Worm (Caenorhabditis elegans) whole organism, L4 larva: Measurements from ENCODE around the gene pgap-3.

Experiments
- F10B5.3 ChIP-seq: sonication (generic microtip); optimal IDR thresholded peaks from 2 replicates; lab custom pipeline; 2016; ENCODE audit warnings: mild to moderate bottlenecking, missing genetic modification characterization, missing compliant biosample characterization
- F37D6.2 ChIP-seq: sonication (generic microtip); optimal IDR thresholded peaks from 2 replicates; lab custom pipeline; 2016; ENCODE audit warnings: mild to moderate bottlenecking, missing genetic modification characterization, missing compliant biosample characterization
- T20F7.1 ChIP-seq: fragments of 200-800 bp; sonication (Bioruptor generic); optimal IDR thresholded peaks from 2 replicates; lab custom pipeline; 2018; ENCODE audit warnings: mild to moderate bottlenecking, missing genetic modification characterization, missing compliant biosample characterization
- T26A8.4 ChIP-seq: fragments of 200-800 bp; sonication (Bioruptor generic); IDR thresholded peaks from 2 replicates; pipeline ENCODE4 v1.3.6; 2022; ENCODE audit warnings: missing genetic modification characterization, missing compliant biosample characterization
- Y48G9A.11 ChIP-seq: fragments of 200-800 bp; sonication (Bioruptor generic); IDR thresholded peaks from 2 replicates; pipeline ENCODE4 v1.3.6; 2022; ENCODE audit warnings: missing genetic modification reagents, missing genetic modification characterization, missing compliant biosample characterization
- Y75B8A.6 ChIP-seq: fragments of 200-800 bp; sonication (Bioruptor generic); IDR thresholded peaks from 2 replicates; pipeline ENCODE4 v1.3.6; 2022; ENCODE audit warnings: missing genetic modification reagents, missing genetic modification characterization, missing compliant biosample characterization
- aha-1 ChIP-seq: fragments of 150-350 bp; peaks from one replicate; lab custom pipeline; 2014; ENCODE audit warnings: missing biosample characterization, missing genetic modification characterization
- arid-1 ChIP-seq: fragments of 200-800 bp; sonication (Bioruptor generic); conservative IDR thresholded peaks from 2 replicates; pipeline ENCODE4 v1.3.6; 2022; ENCODE audit warnings: missing genetic modification reagents, missing genetic modification characterization, missing compliant biosample characterization
- attf-4 ChIP-seq: sonication (generic microtip); optimal IDR thresholded peaks from 3 replicates; lab custom pipeline; 2017; ENCODE audit warnings: missing biosample characterization, missing genetic modification characterization
- ceh-20 ChIP-seq: fragments of 200-800 bp; sonication (Bioruptor generic); IDR thresholded peaks from 2 replicates; pipeline ENCODE4 v1.3.6; 2022; ENCODE audit warnings: missing genetic modification reagents, missing genetic modification characterization, missing compliant biosample characterization
- ceh-28 ChIP-seq: fragments of 150-350 bp; optimal IDR thresholded peaks from 2 replicates; lab custom pipeline; 2014; ENCODE audit warnings: missing biosample characterization, missing genetic modification reagents, missing genetic modification characterization
- daf-12 ChIP-seq: fragments of 150-350 bp; optimal IDR thresholded peaks from 2 replicates; lab custom pipeline; 2014; ENCODE audit warnings: missing biosample characterization, missing genetic modification reagents, missing genetic modification characterization
- daf-19 ChIP-seq: fragments of 200-800 bp; sonication (Bioruptor generic); conservative IDR thresholded peaks from 2 replicates; pipeline ENCODE4 v1.3.6; 2022; ENCODE audit warnings: missing genetic modification characterization, missing compliant biosample characterization
- daf-8 ChIP-seq: fragments of 200-800 bp; sonication (Bioruptor generic); IDR thresholded peaks from 2 replicates; pipeline ENCODE4 v1.3.6; 2022; ENCODE audit warnings: missing genetic modification characterization, missing compliant biosample characterization
- duxl-1 ChIP-seq: sonication (generic microtip); optimal IDR thresholded peaks from 2 replicates; lab custom pipeline; 2016; ENCODE audit warnings: mild to moderate bottlenecking, missing genetic modification characterization, moderate library complexity, missing compliant biosample characterization; ENCODE audit not compliant: poor library complexity
- egl-27 ChIP-seq: sonication (generic microtip); optimal IDR thresholded peaks from 3 replicates; lab custom pipeline; 2017; ENCODE audit warnings: missing biosample characterization, missing genetic modification reagents, missing genetic modification characterization
- egl-43 ChIP-seq: fragments of 200-800 bp; sonication (Bioruptor generic); IDR thresholded peaks from 2 replicates; pipeline ENCODE4 v1.3.6; 2022; ENCODE audit warnings: missing genetic modification reagents, missing genetic modification characterization, missing compliant biosample characterization
- fos-1 ChIP-seq: fragments of 150-350 bp; optimal IDR thresholded peaks from 2 replicates; lab custom pipeline; 2014; ENCODE audit warnings: missing biosample characterization, missing genetic modification characterization
- hif-1 ChIP-seq, 2 experiments: sonication (generic microtip); optimal IDR thresholded peaks; 2 replicates each; lab custom pipeline; 2016 to 2017; ENCODE audit warnings: missing compliant biosample characterization in 2 of 2, missing genetic modification characterization in 2 of 2, missing genetic modification reagents in 2 of 2, missing genotype in 2 of 2, mild to moderate bottlenecking in 1 of 2
- hmg-1.1 ChIP-seq: fragments of 200-800 bp; sonication (Bioruptor generic); IDR thresholded peaks from 2 replicates; pipeline ENCODE4 v1.3.6; 2022; ENCODE audit warnings: missing genetic modification reagents, missing genetic modification characterization, missing compliant biosample characterization
- lin-15B ChIP-seq: fragments of 150-350 bp; sonication (generic microtip); optimal IDR thresholded peaks from 3 replicates; lab custom pipeline; 2014; ENCODE audit warnings: missing biosample characterization, missing genetic modification characterization
- lin-38 ChIP-seq: fragments of 200-800 bp; sonication (Bioruptor generic); IDR thresholded peaks from 2 replicates; pipeline ENCODE4 v1.3.6; 2022; ENCODE audit warnings: missing genetic modification reagents, missing genetic modification characterization, missing compliant biosample characterization
- lin-39 ChIP-seq: fragments of 150-350 bp; optimal IDR thresholded peaks from 2 replicates; lab custom pipeline; 2014; ENCODE audit warnings: missing biosample characterization, missing genetic modification reagents, missing genetic modification characterization
- madf-5 ChIP-seq, 2 experiments: fragments of 200-800 bp; sonication (Bioruptor generic); IDR thresholded peaks; 2 replicates each; pipeline ENCODE4 v1.3.6; 2022; ENCODE audit warnings: missing compliant biosample characterization in 2 of 2, missing genetic modification characterization in 2 of 2
- mdl-1 ChIP-seq, 2 experiments: fragments of 150-350 bp in 1 of 2; sonication (generic microtip) in 1 of 2; optimal IDR thresholded peaks; 2 replicates each; lab custom pipeline; 2014 to 2017; ENCODE audit warnings: missing biosample characterization in 2 of 2, missing genetic modification characterization in 2 of 2
- mdt-29 ChIP-seq: fragments of 200-800 bp; sonication (Bioruptor generic); IDR thresholded peaks from 2 replicates; pipeline ENCODE4 v1.3.6; 2022; ENCODE audit warnings: missing genetic modification reagents, missing genetic modification characterization, missing compliant biosample characterization
- nhr-10 ChIP-seq: fragments of 150-350 bp; optimal IDR thresholded peaks from 2 replicates; lab custom pipeline; 2014; ENCODE audit warnings: missing biosample characterization, missing genetic modification characterization
- nhr-102 ChIP-seq: sonication (generic microtip); optimal IDR thresholded peaks from 2 replicates; lab custom pipeline; 2016; ENCODE audit warnings: mild to moderate bottlenecking, missing genetic modification characterization, moderate library complexity, missing compliant biosample characterization
- nhr-11 ChIP-seq: fragments of 150-350 bp; optimal IDR thresholded peaks from 2 replicates; lab custom pipeline; 2014; ENCODE audit warnings: missing biosample characterization, missing genetic modification characterization
- nhr-28 ChIP-seq: fragments of 150-350 bp; optimal IDR thresholded peaks from 2 replicates; lab custom pipeline; 2014; ENCODE audit warnings: missing biosample characterization, missing genetic modification characterization
- nhr-41 ChIP-seq: fragments of 200-800 bp; sonication (Bioruptor generic); IDR thresholded peaks from 2 replicates; pipeline ENCODE4 v1.3.6; 2022; ENCODE audit warnings: missing genetic modification reagents, missing genetic modification characterization, missing compliant biosample characterization
- nhr-42 ChIP-seq: fragments of 200-800 bp; sonication (Bioruptor generic); IDR thresholded peaks from 2 replicates; pipeline ENCODE4 v1.3.6; 2022; ENCODE audit warnings: missing genetic modification characterization, missing compliant biosample characterization
- nhr-76 ChIP-seq: fragments of 150-350 bp; optimal IDR thresholded peaks from 2 replicates; lab custom pipeline; 2014; ENCODE audit warnings: missing biosample characterization, missing genetic modification characterization
- pha-4 ChIP-seq, 2 experiments: fragments of 150-350 bp in 1 of 2; fragments of 200-800 bp in 1 of 2; sonication (Bioruptor generic) in 1 of 2; IDR thresholded peaks in 1 of 2; optimal IDR thresholded peaks in 1 of 2; 2 replicates each; pipeline versions ENCODE4 v1.3.6 to Lab custom; 2014 to 2022; ENCODE audit warnings: missing genetic modification characterization in 2 of 2, missing genetic modification reagents in 2 of 2, missing biosample characterization in 1 of 2, missing compliant biosample characterization in 1 of 2
- saeg-2 ChIP-seq: fragments of 200-800 bp; sonication (Bioruptor generic); IDR thresholded peaks from 2 replicates; pipeline ENCODE4 v1.3.6; 2022; ENCODE audit warnings: missing genetic modification reagents, missing genetic modification characterization, missing compliant biosample characterization
- sdz-12 ChIP-seq: fragments of 200-800 bp; sonication (Bioruptor generic); optimal IDR thresholded peaks from 2 replicates; lab custom pipeline; 2018; ENCODE audit warnings: mild to moderate bottlenecking, missing genetic modification characterization, missing compliant biosample characterization
- set-16 ChIP-seq: fragments of 200-800 bp; sonication (Bioruptor generic); IDR thresholded peaks from 2 replicates; pipeline ENCODE4 v1.3.6; 2022; ENCODE audit warnings: missing genetic modification reagents, missing genetic modification characterization, missing compliant biosample characterization
- snpc-4 ChIP-seq: fragments of 150-350 bp; optimal IDR thresholded peaks from 2 replicates; lab custom pipeline; 2014; ENCODE audit warnings: missing biosample characterization, missing genetic modification characterization
- spr-1 ChIP-seq: sonication (generic microtip); optimal IDR thresholded peaks from 2 replicates; lab custom pipeline; 2016; ENCODE audit warnings: mild to moderate bottlenecking, missing genetic modification characterization, missing compliant biosample characterization
- unc-130 ChIP-seq: sonication (generic microtip); optimal IDR thresholded peaks from 2 replicates; lab custom pipeline; 2016; ENCODE audit warnings: missing genetic modification reagents, missing genetic modification characterization, missing compliant biosample characterization
- unc-62 ChIP-seq, 3 experiments: fragments of 150-350 bp in 1 of 3; sonication (generic microtip); optimal IDR thresholded peaks in 2 of 3; peaks in 1 of 3; 1 replicate in 1 of 3; 2 replicates in 2 of 3; lab custom pipeline; 2014 to 2017; ENCODE audit warnings: missing biosample characterization in 3 of 3, missing genetic modification characterization in 3 of 3, missing genetic modification reagents in 3 of 3, missing genotype in 1 of 3
- zag-1 ChIP-seq: fragments of 150-350 bp; optimal IDR thresholded peaks from 2 replicates; lab custom pipeline; 2014; ENCODE audit warnings: missing biosample characterization, missing genetic modification characterization
- zfp-3 ChIP-seq: fragments of 200-800 bp; sonication (Bioruptor generic); conservative IDR thresholded peaks from 2 replicates; pipeline ENCODE4 v1.3.6; 2022; ENCODE audit warnings: missing genetic modification reagents, missing genetic modification characterization, missing compliant biosample characterization
- zip-2 ChIP-seq: fragments of 150-350 bp; optimal IDR thresholded peaks from 2 replicates; lab custom pipeline; 2014; ENCODE audit warnings: missing biosample characterization, missing genetic modification characterization
- ztf-7 ChIP-seq: fragments of 150-350 bp; optimal IDR thresholded peaks from 2 replicates; lab custom pipeline; 2014; ENCODE audit warnings: missing biosample characterization, missing genetic modification characterization

The pgap-3 gene

DNA sequence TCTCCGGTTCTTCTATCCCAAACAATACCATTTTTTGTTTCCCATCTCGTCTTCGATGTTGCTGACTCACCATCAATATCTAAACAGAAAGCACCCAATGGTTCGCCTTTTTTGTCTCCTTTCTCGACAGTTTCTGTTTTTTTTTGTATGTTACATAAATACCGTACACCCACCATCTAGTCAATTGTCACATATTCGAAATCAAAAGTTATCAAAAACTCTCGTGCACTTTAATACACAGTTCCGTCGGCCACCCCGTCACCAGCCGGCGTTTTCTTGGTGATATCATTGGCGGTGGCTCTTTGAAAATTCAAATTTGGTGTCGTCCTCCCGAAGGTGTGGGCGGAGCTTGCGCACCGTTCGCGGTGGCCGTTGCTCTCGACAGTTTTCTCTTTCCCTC lies 39.8 kb downstream of the pgap-3 start (continued):
- 0 out of 2 replicates have a peak, but pooled peaks have one; percentile 46 for TF ChIP-seq set-16 (GFP tag; lab: Robert Waterston, UW)
- no peak for TF ChIP-seq zip-2 (tag; lab: Kevin White, UChicago)
- TF ChIP-seq sdz-12 (GFP tag; lab: Kevin White, UChicago), result no peak
- TF ChIP-seq nhr-41 (GFP tag; lab: Robert Waterston, UW), result no peak
- no peak for TF ChIP-seq nhr-10 (tag; lab: Kevin White, UChicago)
- TF ChIP-seq lin-38 (GFP tag; lab: Robert Waterston, UW), result no peak
- no peak for TF ChIP-seq daf-12 (tag; lab: Kevin White, UChicago)
- no peak for TF ChIP-seq nhr-28 (tag; lab: Kevin White, UChicago)
- no peak for TF ChIP-seq mdl-1 (tag; optimal IDR thresholded peaks at IDR 0.05; lab: Kevin White, UChicago)
- TF ChIP-seq daf-8 (GFP tag; lab: Robert Waterston, UW), result no peak
- no peak for TF ChIP-seq F37D6.2 (tag; lab: Kevin White, UChicago)
- TF ChIP-seq egl-43, result 0 out of 2 replicates have a peak, but pooled peaks have one; percentile 14
- TF ChIP-seq, all 104 proteins: peak for 5

DNA sequence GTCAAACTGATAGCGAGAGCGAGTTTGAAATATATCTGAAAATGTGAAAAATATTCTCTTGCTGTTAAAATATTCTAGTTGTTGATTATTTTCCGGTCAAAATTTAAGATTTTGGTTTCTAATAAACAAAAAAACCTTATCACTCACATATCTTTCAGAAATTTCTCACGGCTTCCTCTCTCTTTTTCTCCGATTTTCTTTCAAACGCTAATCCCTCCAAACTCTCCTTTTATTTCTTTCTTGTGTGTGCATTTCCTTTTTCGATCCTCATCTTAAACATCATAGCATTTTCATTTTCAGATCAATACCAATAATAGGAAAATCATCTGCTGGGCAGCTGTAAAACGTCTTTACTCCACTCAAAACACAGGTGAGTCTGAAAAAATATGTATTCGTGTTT lies 44.4 kb downstream of the pgap-3 start, which contains the start of gene fos-1:
fos-1 (plus strand) TSS at position 301 of the 400 bp plus-strand sequence.
- no peak for TF ChIP-seq mdt-29 (GFP tag; lab: Robert Waterston, UW)
- TF ChIP-seq F10B5.3 (tag; lab: Kevin White, UChicago), result no peak
- no peak for TF ChIP-seq arid-1 (GFP tag; lab: Robert Waterston, UW)
- TF ChIP-seq Y48G9A.11 (GFP tag; lab: Robert Waterston, UW), result no peak

DNA sequence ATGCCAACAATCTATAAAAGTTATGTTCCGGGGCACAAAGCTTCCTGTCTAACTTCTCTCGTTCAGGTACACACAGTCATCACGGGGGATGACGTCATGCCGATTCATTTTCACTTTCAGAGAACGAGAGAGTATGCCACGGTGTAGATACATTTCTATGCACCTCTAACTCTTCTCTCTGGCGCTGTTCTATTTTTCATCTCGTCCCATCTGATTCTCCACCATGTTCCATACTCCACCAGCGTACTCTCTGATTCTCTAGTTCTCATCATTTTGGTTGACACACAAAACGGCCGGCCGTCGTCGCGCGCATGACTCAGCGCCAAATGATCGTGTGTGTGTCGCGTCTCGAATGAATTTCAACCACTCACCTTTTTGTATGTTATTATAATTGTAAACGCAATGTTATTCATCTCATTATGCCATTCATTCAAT lies 47.3 kb downstream of the pgap-3 start:
- TF ChIP-seq Y48G9A.11 (GFP tag; lab: Robert Waterston, UW), result no peak
- TF ChIP-seq T20F7.1 (GFP tag; lab: Kevin White, UChicago), result peak; percentile 89
- peak; percentile 92 for TF ChIP-seq nhr-11 (tag; lab: Kevin White, UChicago)
- TF ChIP-seq egl-43, result peak; percentile 83
- peak; percentile 95 for TF ChIP-seq aha-1 (tag; lab: Kevin White, UChicago)
- TF ChIP-seq ceh-28 (tag; lab: Kevin White, UChicago), result peak; percentile 4
- no peak for TF ChIP-seq Y75B8A.6 (GFP tag; lab: Robert Waterston, UW)
- peak; percentile 92 for TF ChIP-seq ceh-20 (GFP tag; lab: Robert Waterston, UW)
- peak; percentile 45 for TF ChIP-seq duxl-1
- TF ChIP-seq F10B5.3 (tag; lab: Kevin White, UChicago), result peak; percentile 51
- no peak for TF ChIP-seq zag-1
- peak; percentile 13 to 85 for TF ChIP-seq hif-1 (tag; optimal IDR thresholded peaks at IDR 0.05; lab: Kevin White, UChicago)
- TF ChIP-seq unc-62 (GFP tag; optimal IDR thresholded peaks at IDR 0.05 in 1 of 2; lab: Kevin White, UChicago), result peak in 1 of 2 experiments; percentile 99
- no peak for TF ChIP-seq unc-62 (tag; optimal IDR thresholded peaks at IDR 0.05; lab: Kevin White, UChicago)
- no peak for TF ChIP-seq unc-130 (GFP tag; lab: Kevin White, UChicago)
- TF ChIP-seq madf-5 (GFP tag; IDR thresholded peaks at IDR 0.05; lab: Robert Waterston, UW), result peak in 1 of 2 experiments; percentile 59; a peak in 1 of 4 replicates
- no peak for TF ChIP-seq daf-8 (GFP tag; lab: Robert Waterston, UW)
- TF ChIP-seq lin-39 (tag; lab: Kevin White, UChicago), result no peak
- TF ChIP-seq saeg-2 (GFP tag; lab: Robert Waterston, UW), result peak; percentile 85
- TF ChIP-seq daf-19 (GFP tag; lab: Robert Waterston, UW), result no peak
- peak; percentile 96 for TF ChIP-seq nhr-102 (tag; lab: Kevin White, UChicago)
- no peak for TF ChIP-seq attf-4 (tag; lab: Kevin White, UChicago)
- TF ChIP-seq lin-15B (tag; lab: Kevin White, UChicago), result no peak
- peak; percentile 93 for TF ChIP-seq T26A8.4 (GFP tag; lab: Robert Waterston, UW)
- no peak for TF ChIP-seq snpc-4
- peak; percentile 91 for TF ChIP-seq spr-1
- peak; percentile 84 for TF ChIP-seq zfp-3 (GFP tag; lab: Robert Waterston, UW)
- TF ChIP-seq pha-4 (GFP tag; IDR thresholded peaks at IDR 0.05; lab: Robert Waterston, UW), result peak; percentile 94
- peak; percentile 90 for TF ChIP-seq pha-4 (tag; optimal IDR thresholded peaks at IDR 0.05; lab: Kevin White, UChicago)
- TF ChIP-seq daf-12 (tag; lab: Kevin White, UChicago), result no peak
- peak; percentile 79 for TF ChIP-seq egl-27 (tag; lab: Kevin White, UChicago)
- peak; percentile 86 for TF ChIP-seq ztf-7 (tag; lab: Kevin White, UChicago)
- no peak for TF ChIP-seq fos-1 (tag; lab: Kevin White, UChicago)
- peak; percentile 67 to 96 for TF ChIP-seq mdl-1 (tag; optimal IDR thresholded peaks at IDR 0.05; lab: Kevin White, UChicago)
- TF ChIP-seq nhr-76, result peak; percentile 33
- peak; percentile 91 for TF ChIP-seq nhr-42 (GFP tag; lab: Robert Waterston, UW)
- TF ChIP-seq hmg-1.1, result peak; percentile 95
- TF ChIP-seq sdz-12 (GFP tag; lab: Kevin White, UChicago), result no peak
